Worm (Caenorhabditis elegans): Measurements from ENCODE around the gene pfd-5.

DNA sequence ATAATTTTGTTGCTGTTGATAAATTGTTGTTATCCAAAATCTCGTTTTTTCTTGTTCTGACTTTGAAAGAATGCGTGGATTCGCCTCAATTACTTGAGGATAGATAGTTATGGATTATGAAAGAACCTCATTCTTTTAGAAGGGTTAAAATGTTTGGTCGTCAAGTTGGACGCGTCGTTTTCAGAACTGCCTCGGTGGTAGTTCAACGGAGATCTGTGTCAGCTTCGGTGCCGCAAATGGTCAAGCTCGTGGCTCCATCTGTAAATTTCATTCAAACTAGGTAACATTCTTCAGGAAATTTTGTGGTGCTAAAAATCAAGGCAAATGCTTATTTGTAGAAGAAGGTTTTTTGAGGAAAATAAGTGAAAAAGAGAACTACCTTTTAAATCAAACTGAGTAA lies 18.1 kb downstream of the pfd-5 start, which contains the start of gene ndab-2:
- TF ChIP-seq pqm-1 (tag; optimal IDR thresholded peaks at IDR 0.05): no peak
- no peak for TF ChIP-seq snu-23 (GFP tag; optimal IDR thresholded peaks at IDR 0.05)
- TF ChIP-seq lin-15B (tag; optimal IDR thresholded peaks at IDR 0.05): no peak

All from whole organism, L1 larva.